Fruit fly (Drosophila melanogaster) whole organism, embryonic: ENCODE measurements around the gene CG5326.
A peak's percentile ranks its signal among the peaks of the same experiment; 100 is the strongest.

Source experiments
- Atf3 ChIP-seq: fragments of 200-800 bp; sonication (Bioruptor generic); optimal IDR thresholded peaks from 3 replicates; lab custom pipeline; 2016; ENCODE audit warnings: missing biosample characterization, missing genetic modification characterization
- Awh ChIP-seq: fragments of 200-800 bp; sonication (Bioruptor generic); IDR thresholded peaks from 2 replicates; pipeline ENCODE4, ENCODE4 v1.3.6; 2022; ENCODE audit warnings: missing biosample characterization, missing genetic modification characterization
- B-H1 ChIP-seq: fragments of 200-800 bp; sonication (Bioruptor generic); IDR thresholded peaks from 3 replicates; pipeline ENCODE4 v1.3.6; 2022; ENCODE audit warnings: missing biosample characterization, missing genetic modification characterization
- BEAF-32 ChIP-seq: fragments of 200-800 bp; sonication (Bioruptor generic); optimal IDR thresholded peaks from 3 replicates; lab custom pipeline; 2017; ENCODE audit warnings: missing biosample characterization, missing genetic modification characterization, mild to moderate bottlenecking, moderate library complexity, missing genetic modification reagents
- CG10366 ChIP-seq: fragments of 200-800 bp; sonication (Bioruptor generic); IDR thresholded peaks from 2 replicates; pipeline ENCODE4 v1.3.6; 2022; ENCODE audit warnings: missing biosample characterization, missing genetic modification characterization
- CG10543 ChIP-seq: fragments of 200-800 bp; sonication (Bioruptor generic); optimal IDR thresholded peaks from 3 replicates; lab custom pipeline; 2017; ENCODE audit warnings: missing biosample characterization, mild to moderate bottlenecking, missing genetic modification characterization, moderate library complexity
- CG13894 ChIP-seq: fragments of 200-800 bp; sonication (Bioruptor generic); optimal IDR thresholded peaks from 3 replicates; lab custom pipeline; 2018; ENCODE audit warnings: missing biosample characterization, mild to moderate bottlenecking, missing genetic modification characterization, moderate library complexity
- CG14965 ChIP-seq: fragments of 200-800 bp; sonication (Bioruptor generic); optimal IDR thresholded peaks from 2 replicates; lab custom pipeline; 2016; ENCODE audit warnings: missing biosample characterization, missing genetic modification characterization, borderline replicate concordance
- CG1529 ChIP-seq: fragments of 200-800 bp; sonication (Bioruptor generic); optimal IDR thresholded peaks from 3 replicates; lab custom pipeline; 2018; ENCODE audit warnings: missing biosample characterization, missing genetic modification characterization
- CG17361 ChIP-seq: fragments of 200-800 bp; sonication (Bioruptor generic); IDR thresholded peaks from 3 replicates; pipeline ENCODE4 v1.3.6; 2022; ENCODE audit warnings: missing biosample characterization, missing genetic modification characterization
- CG17568 ChIP-seq: fragments of 200-800 bp; sonication (Bioruptor generic); optimal IDR thresholded peaks from 2 replicates; lab custom pipeline; 2018; ENCODE audit warnings: missing biosample characterization, mild to moderate bottlenecking, missing genetic modification characterization, moderate library complexity
- CG18599 ChIP-seq: fragments of 200-800 bp; sonication (Bioruptor generic); optimal IDR thresholded peaks from 3 replicates; lab custom pipeline; 2017; ENCODE audit warnings: missing biosample characterization, missing genetic modification characterization, mild to moderate bottlenecking, moderate library complexity, missing genetic modification reagents
- CG2116 ChIP-seq: fragments of 200-800 bp; sonication (Bioruptor generic); optimal IDR thresholded peaks from 3 replicates; lab custom pipeline; 2018; ENCODE audit warnings: missing biosample characterization, mild to moderate bottlenecking, missing genetic modification characterization
- CG34376 ChIP-seq: fragments of 200-800 bp; sonication (Bioruptor generic); optimal IDR thresholded peaks from 2 replicates; lab custom pipeline; 2018; ENCODE audit warnings: missing biosample characterization, mild to moderate bottlenecking, missing genetic modification characterization
- CG3995 ChIP-seq: fragments of 200-800 bp; sonication (Bioruptor generic); optimal IDR thresholded peaks from 3 replicates; lab custom pipeline; 2016; ENCODE audit warnings: missing biosample characterization, missing genetic modification characterization
- CG6654 ChIP-seq: fragments of 200-800 bp; sonication (Bioruptor generic); optimal IDR thresholded peaks from 2 replicates; lab custom pipeline; 2017; ENCODE audit warnings: missing biosample characterization, mild to moderate bottlenecking, missing genetic modification characterization
- CG6813 ChIP-seq: fragments of 200-800 bp; sonication (Bioruptor generic); optimal IDR thresholded peaks from 2 replicates; lab custom pipeline; 2017; ENCODE audit warnings: missing biosample characterization, missing genetic modification characterization, mild to moderate bottlenecking, moderate library complexity, missing genetic modification reagents
- CG7745 ChIP-seq: fragments of 200-800 bp; sonication (Bioruptor generic); optimal IDR thresholded peaks from 2 replicates; lab custom pipeline; 2018; ENCODE audit warnings: missing biosample characterization, mild to moderate bottlenecking, missing genetic modification characterization, moderate library complexity
- CG9609 ChIP-seq: fragments of 200-800 bp; sonication (Bioruptor generic); optimal IDR thresholded peaks from 3 replicates; lab custom pipeline; 2016; ENCODE audit warnings: missing biosample characterization, missing genetic modification characterization
- CG9876 ChIP-seq: fragments of 200-800 bp; sonication (Bioruptor generic); optimal IDR thresholded peaks from 2 replicates; lab custom pipeline; 2016; ENCODE audit warnings: missing biosample characterization, missing genetic modification characterization
- E2f2 ChIP-seq: fragments of 200-800 bp; sonication (Bioruptor generic); IDR thresholded peaks from 2 replicates; pipeline ENCODE4 v1.3.6; 2022; ENCODE audit warnings: missing biosample characterization, missing genetic modification characterization
- Elba2 ChIP-seq: fragments of 200-800 bp; sonication (Bioruptor generic); optimal IDR thresholded peaks from 3 replicates; lab custom pipeline; 2016; ENCODE audit warnings: missing biosample characterization, missing genetic modification characterization
- HLHmδ ChIP-seq: fragments of 200-800 bp; sonication (Bioruptor generic); optimal IDR thresholded peaks from 2 replicates; lab custom pipeline; 2018; ENCODE audit warnings: missing biosample characterization, mild to moderate bottlenecking, missing genetic modification characterization, moderate library complexity
- Mad ChIP-seq: fragments of 200-800 bp; sonication (Bioruptor generic); optimal IDR thresholded peaks from 2 replicates; lab custom pipeline; 2016; ENCODE audit warnings: missing biosample characterization, missing genetic modification characterization
- Meics ChIP-seq: fragments of 200-800 bp; sonication (Bioruptor generic); optimal IDR thresholded peaks from 2 replicates; lab custom pipeline; 2017; ENCODE audit warnings: missing biosample characterization, mild to moderate bottlenecking, missing genetic modification characterization
- Myb ChIP-seq: fragments of 200-800 bp; sonication (Bioruptor generic); optimal IDR thresholded peaks from 2 replicates; lab custom pipeline; 2016; ENCODE audit warnings: missing biosample characterization, missing genetic modification characterization
- NC2α ChIP-seq: fragments of 200-800 bp; sonication (Bioruptor generic); optimal IDR thresholded peaks from 2 replicates; lab custom pipeline; 2016; ENCODE audit warnings: missing biosample characterization, missing genetic modification characterization
- NfI ChIP-seq: fragments of 200-800 bp; sonication (Bioruptor generic); optimal IDR thresholded peaks from 3 replicates; lab custom pipeline; 2018; ENCODE audit warnings: missing biosample characterization, mild to moderate bottlenecking, missing genetic modification characterization, moderate library complexity
- Stat92E ChIP-seq, 3 experiments: fragments of >200 bp in 2 of 3; fragments of 200-800 bp in 1 of 3; sonication (Bioruptor generic) in 1 of 3; optimal IDR thresholded peaks; 2 replicates each; lab custom pipeline; 2017 to 2019; ENCODE audit warnings: missing biosample characterization in 3 of 3, missing genetic modification characterization in 3 of 3, mild to moderate bottlenecking in 1 of 3, moderate library complexity in 1 of 3
- Xrp1 ChIP-seq: fragments of 200-800 bp; sonication (Bioruptor generic); IDR thresholded peaks from 2 replicates; pipeline ENCODE4 v1.3.6; 2022; ENCODE audit warnings: missing biosample characterization, missing genetic modification characterization
- bigmax ChIP-seq: fragments of 200-800 bp; sonication (Bioruptor generic); optimal IDR thresholded peaks from 2 replicates; lab custom pipeline; 2018; ENCODE audit warnings: missing biosample characterization, mild to moderate bottlenecking, missing genetic modification characterization
- cg ChIP-seq: fragments of 200-800 bp; sonication (Bioruptor generic); optimal IDR thresholded peaks from 3 replicates; lab custom pipeline; 2019; ENCODE audit warnings: missing biosample characterization, mild to moderate bottlenecking, missing genetic modification characterization, moderate library complexity
- chif ChIP-seq, 2 experiments: fragments of 200-800 bp; sonication (Bioruptor generic); optimal IDR thresholded peaks; 3 replicates each; lab custom pipeline; 2016; ENCODE audit warnings: missing biosample characterization in 2 of 2, missing genetic modification characterization in 2 of 2
- chinmo ChIP-seq: fragments of 200-800 bp; sonication (Bioruptor generic); IDR thresholded peaks from 4 replicates; pipeline ENCODE4 v1.3.6; 2022; ENCODE audit warnings: missing biosample characterization, missing genetic modification characterization; ENCODE audit not compliant: partially characterized antibody
- fu2 ChIP-seq: fragments of 200-800 bp; sonication (Bioruptor generic); optimal IDR thresholded peaks from 2 replicates; lab custom pipeline; 2016; ENCODE audit warnings: missing biosample characterization, missing genetic modification characterization
- hth ChIP-seq: fragments of >200 bp; optimal IDR thresholded peaks from 2 replicates; lab custom pipeline; 2017; ENCODE audit warnings: inconsistent platforms
- jing ChIP-seq: fragments of 200-800 bp; sonication (Bioruptor generic); optimal IDR thresholded peaks from 2 replicates; lab custom pipeline; 2018; ENCODE audit warnings: missing biosample characterization, mild to moderate bottlenecking, missing genetic modification characterization
- knrl ChIP-seq: fragments of 200-800 bp; sonication (Bioruptor generic); IDR thresholded peaks from 3 replicates; pipeline ENCODE4 v1.3.6; 2022; ENCODE audit warnings: missing biosample characterization, missing genetic modification characterization; ENCODE audit not compliant: partially characterized antibody
- lmd ChIP-seq: fragments of 200-800 bp; sonication (Bioruptor generic); IDR thresholded peaks from 2 replicates; pipeline ENCODE4 v1.3.6; 2022; ENCODE audit warnings: missing biosample characterization, missing genetic modification characterization
- nerfin-1 ChIP-seq: fragments of 200-800 bp; sonication (Bioruptor generic); optimal IDR thresholded peaks from 3 replicates; lab custom pipeline; 2019; ENCODE audit warnings: missing biosample characterization, mild to moderate bottlenecking, missing genetic modification characterization, moderate library complexity
- org-1 ChIP-seq: fragments of 200-800 bp; sonication (Bioruptor generic); optimal IDR thresholded peaks from 2 replicates; lab custom pipeline; 2017; ENCODE audit warnings: missing biosample characterization, missing genetic modification characterization
- prd ChIP-seq, 3 experiments: fragments of >200 bp in 2 of 3; fragments of 200-800 bp in 1 of 3; sonication (Bioruptor generic) in 1 of 3; optimal IDR thresholded peaks in 2 of 3; IDR thresholded peaks in 1 of 3; 2 replicates in 2 of 3; 3 replicates in 1 of 3; pipeline versions ENCODE4 v1.3.6 to Lab custom; 2017 to 2022; ENCODE audit warnings: missing biosample characterization in 1 of 3, missing genetic modification characterization in 1 of 3
- psq ChIP-seq: fragments of 200-800 bp; sonication (Bioruptor generic); optimal IDR thresholded peaks from 2 replicates; lab custom pipeline; 2017; ENCODE audit warnings: missing biosample characterization, missing genetic modification characterization
- ranshi ChIP-seq: fragments of 200-800 bp; sonication (Bioruptor generic); IDR thresholded peaks from 2 replicates; pipeline ENCODE4 v1.3.6; 2022; ENCODE audit warnings: missing biosample characterization, missing genetic modification characterization
- so ChIP-seq: fragments of 200-800 bp; sonication (Bioruptor generic); IDR thresholded peaks from 3 replicates; pipeline ENCODE4 v1.3.6; 2022; ENCODE audit warnings: missing biosample characterization, missing genetic modification characterization
- sug ChIP-seq: fragments of 200-800 bp; optimal IDR thresholded peaks from 2 replicates; lab custom pipeline; 2019; ENCODE audit warnings: missing biosample characterization, mild to moderate bottlenecking, missing genetic modification characterization, moderate library complexity
- unpg ChIP-seq: fragments of 200-800 bp; sonication (Bioruptor generic); optimal IDR thresholded peaks from 3 replicates; lab custom pipeline; 2018; ENCODE audit warnings: missing biosample characterization, mild to moderate bottlenecking, missing genetic modification characterization, moderate library complexity

Gene CG5326

DNA sequence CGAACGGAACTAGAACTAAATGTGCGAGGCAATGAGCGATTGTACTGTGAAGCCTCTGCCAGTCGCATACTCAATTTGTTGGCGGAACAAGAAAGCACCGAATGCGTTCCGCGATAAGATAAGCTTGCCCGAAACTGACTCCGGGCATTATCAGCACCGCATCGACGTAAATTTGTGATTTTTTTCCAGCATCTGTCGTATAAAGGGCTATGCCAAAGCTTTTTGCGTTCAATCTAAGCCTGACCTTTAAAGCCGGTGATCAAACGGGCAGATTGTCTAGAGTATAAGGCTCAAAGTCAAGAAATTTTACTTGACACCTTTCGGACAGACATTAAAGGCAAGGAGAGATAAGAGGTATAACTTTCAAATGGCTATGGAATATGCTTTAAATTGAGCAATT, 6.3 kb upstream of the CG5326 start:
- TF ChIP-seq chinmo (GFP tag; lab: Robert Waterston, UW) (0 out of 4 replicates have a peak, but pooled peaks have one; percentile 44), sug (tag; lab: Kevin White, UChicago) (peak; percentile 46), psq (GFP tag; lab: Kevin White, UChicago) (no peak), CG34376 (peak; percentile 40)
- TF ChIP-seq, all 482 proteins: peak for 3

DNA sequence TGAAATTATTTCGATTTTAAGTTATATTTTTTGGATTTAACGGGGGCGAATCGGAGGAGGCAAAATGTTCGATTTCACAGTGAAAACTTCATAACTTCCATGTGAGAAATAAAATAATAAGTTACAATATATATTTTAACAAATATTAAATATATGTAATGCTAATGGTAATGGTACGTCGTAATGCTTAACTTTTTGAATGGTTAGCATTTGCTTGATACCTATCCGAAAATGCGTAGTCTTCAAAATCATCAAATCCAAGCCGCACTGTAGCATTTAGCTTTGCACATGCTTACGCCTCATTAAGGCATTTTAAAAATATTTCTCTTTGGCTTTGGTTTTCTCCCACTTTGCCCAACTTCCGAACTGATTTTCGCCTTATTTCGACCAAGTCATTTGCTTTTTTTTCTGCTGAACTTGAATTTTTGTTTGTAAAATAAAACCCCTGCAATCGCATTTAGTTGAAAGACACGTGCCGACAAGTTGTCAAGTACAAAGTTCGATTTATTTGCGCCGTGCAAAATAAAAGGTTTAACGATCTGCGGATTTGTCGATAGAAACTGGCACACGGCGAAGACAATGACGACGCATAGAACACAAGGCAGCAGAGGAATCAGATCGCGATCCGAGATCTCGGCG, 3.2 kb upstream of the CG5326 start:
- no peak for TF ChIP-seq cg (GFP tag; lab: Kevin White, UChicago)
- no peak for TF ChIP-seq so
- TF ChIP-seq hth (lab: Kevin White, UChicago): no peak
- TF ChIP-seq BEAF-32 (GFP tag; lab: Kevin White, UChicago): no peak
- no peak for TF ChIP-seq org-1
- TF ChIP-seq jing (GFP tag; lab: Kevin White, UChicago): no peak
- TF ChIP-seq unpg (GFP tag; lab: Kevin White, UChicago): peak; percentile 24
- TF ChIP-seq chif (GFP tag; optimal IDR thresholded peaks at IDR 0.05; lab: Kevin White, UChicago): no peak
- no peak for TF ChIP-seq Myb (GFP tag; lab: Kevin White, UChicago)
- no peak for TF ChIP-seq CG7745 (tag; lab: Kevin White, UChicago)
- TF ChIP-seq CG18599: no peak
- no peak for TF ChIP-seq fu2 (GFP tag; lab: Kevin White, UChicago)
- TF ChIP-seq Awh: peak; percentile 29; the same call in 1 of the 2 replicates
- TF ChIP-seq CG17568: no peak
- no peak for TF ChIP-seq NC2α (GFP tag; lab: Kevin White, UChicago)
- TF ChIP-seq ranshi (GFP tag; lab: Robert Waterston, UW): peak; percentile 29; the same call in 1 of the 2 replicates
- TF ChIP-seq CG1529 (GFP tag; lab: Kevin White, UChicago): no peak
- no peak for TF ChIP-seq CG2116
- no peak for TF ChIP-seq CG10543 (GFP tag; lab: Kevin White, UChicago)
- TF ChIP-seq CG13894 (tag; lab: Kevin White, UChicago): no peak
- TF ChIP-seq CG14965: no peak
- no peak for TF ChIP-seq CG10366 (GFP tag; lab: Robert Waterston, UW)
- TF ChIP-seq HLHmδ (GFP tag; lab: Kevin White, UChicago): no peak
- TF ChIP-seq Mad (GFP tag; lab: Kevin White, UChicago): no peak
- no peak for TF ChIP-seq Stat92E (GFP tag; optimal IDR thresholded peaks at IDR 0.05; lab: Kevin White, UChicago)
- TF ChIP-seq CG6813 (GFP tag; lab: Kevin White, UChicago): no peak
- TF ChIP-seq prd (optimal IDR thresholded peaks at IDR 0.05; lab: Kevin White, UChicago): no peak
- peak; percentile 49; the same call in 1 of the 3 replicates for TF ChIP-seq prd (GFP tag; IDR thresholded peaks at IDR 0.05; lab: Robert Waterston, UW)
- no peak for TF ChIP-seq Atf3 (GFP tag; lab: Kevin White, UChicago)
- TF ChIP-seq CG17361 (GFP tag; lab: Robert Waterston, UW): 0 out of 3 replicates have a peak, but pooled peaks have one; percentile 25
- TF ChIP-seq CG6654: no peak
- TF ChIP-seq Elba2 (GFP tag; lab: Kevin White, UChicago): no peak
- no peak for TF ChIP-seq CG9876 (GFP tag; lab: Kevin White, UChicago)
- no peak for TF ChIP-seq knrl (GFP tag; lab: Robert Waterston, UW)
- no peak for TF ChIP-seq nerfin-1
- TF ChIP-seq CG9609 (GFP tag; lab: Kevin White, UChicago): no peak
- TF ChIP-seq lmd (GFP tag; lab: Robert Waterston, UW): peak; percentile 36; the same call in 1 of the 2 replicates
- TF ChIP-seq NfI (GFP tag; lab: Kevin White, UChicago): no peak
- TF ChIP-seq E2f2 (GFP tag; lab: Robert Waterston, UW): no peak
- no peak for TF ChIP-seq CG3995
- peak; percentile 45; the same call in 1 of the 2 replicates for TF ChIP-seq Xrp1 (GFP tag; lab: Robert Waterston, UW)
- TF ChIP-seq Meics (GFP tag; lab: Kevin White, UChicago): peak; percentile 22
- no peak for TF ChIP-seq bigmax
- TF ChIP-seq B-H1 (GFP tag; lab: Robert Waterston, UW): peak; percentile 21; the same call in 1 of the 3 replicates
